Worm (Caenorhabditis elegans) whole organism, midembryonic: ENCODE results near the gene ckc-1.

Experiments
- T22C8.4 ChIP-seq: fragments of 200-800 bp; sonication (Bioruptor generic); IDR thresholded peaks from 2 replicates; pipeline ENCODE4 v1.3.6; 2022; ENCODE audit warnings: missing genetic modification characterization, missing compliant biosample characterization
- ztf-23 ChIP-seq: fragments of 200-800 bp; sonication (Bioruptor generic); IDR thresholded peaks from 2 replicates; pipeline ENCODE4 v1.3.6; 2022; ENCODE audit warnings: missing genetic modification reagents, missing genetic modification characterization, missing compliant biosample characterization

DNA sequence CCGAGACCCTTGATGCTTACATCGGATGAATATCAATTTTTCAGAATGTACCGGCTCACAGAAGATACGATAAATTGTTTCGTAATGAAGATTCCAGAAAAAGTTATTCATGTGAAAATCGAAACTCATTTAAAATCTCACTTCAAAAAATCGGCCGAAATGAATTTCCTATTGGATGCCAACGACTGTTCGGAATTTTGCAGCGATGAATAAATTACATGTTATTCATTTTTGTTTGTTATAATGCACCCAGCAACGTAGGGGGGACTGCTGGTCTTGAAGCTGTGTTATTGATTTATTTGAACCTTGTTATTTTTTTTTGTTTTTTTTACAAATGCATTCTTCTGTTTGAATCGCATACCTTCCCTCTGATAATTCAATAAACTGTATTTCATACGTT is 9.6 kb upstream of the ckc-1 start:
- no peak for TF ChIP-seq ztf-23 (GFP tag; lab: Robert Waterston, UW)
- no peak for TF ChIP-seq T22C8.4
